Fruit fly (Drosophila melanogaster) whole organism, embryonic: Measurements from ENCODE around the gene nonA.

Experiments
- Abd-B ChIP-seq: fragments of 200-800 bp; sonication (Bioruptor generic); optimal IDR thresholded peaks from 2 replicates; lab custom pipeline; 2018; ENCODE audit warnings: missing biosample characterization, mild to moderate bottlenecking, missing genetic modification characterization, moderate library complexity
- Antp ChIP-seq: fragments of 200-800 bp; sonication (Bioruptor generic); optimal IDR thresholded peaks from 3 replicates; lab custom pipeline; 2016; ENCODE audit warnings: missing biosample characterization, missing genetic modification characterization
- Atf6 ChIP-seq: fragments of 200-800 bp; sonication (Bioruptor generic); IDR thresholded peaks from 2 replicates; pipeline ENCODE4 v1.3.6; 2022; ENCODE audit warnings: missing biosample characterization, missing genetic modification characterization
- B-H2 ChIP-seq: fragments of 200-800 bp; sonication (Bioruptor generic); optimal IDR thresholded peaks from 2 replicates; lab custom pipeline; 2018; ENCODE audit warnings: missing biosample characterization, mild to moderate bottlenecking, missing genetic modification characterization
- Bgb ChIP-seq: fragments of 200-800 bp; sonication (Bioruptor generic); IDR thresholded peaks from 2 replicates; pipeline ENCODE4 v1.3.6; 2022; ENCODE audit warnings: missing biosample characterization, missing genetic modification characterization; ENCODE audit not compliant: partially characterized antibody
- CG11456 ChIP-seq: fragments of 200-800 bp; sonication (Bioruptor generic); IDR thresholded peaks from 3 replicates; pipeline ENCODE4 v1.3.6; 2022; ENCODE audit warnings: missing biosample characterization, missing genetic modification characterization
- CG12769 ChIP-seq: fragments of 200-800 bp; sonication (Bioruptor generic); optimal IDR thresholded peaks from 2 replicates; lab custom pipeline; 2019; ENCODE audit warnings: missing biosample characterization, mild to moderate bottlenecking, missing genetic modification characterization, moderate library complexity
- CG14860 ChIP-seq: fragments of 200-800 bp; sonication (Bioruptor generic); IDR thresholded peaks from 3 replicates; pipeline ENCODE4 v1.3.6; 2022; ENCODE audit warnings: missing biosample characterization, missing genetic modification characterization; ENCODE audit not compliant: partially characterized antibody
- CG14965 ChIP-seq: fragments of 200-800 bp; sonication (Bioruptor generic); optimal IDR thresholded peaks from 2 replicates; lab custom pipeline; 2016; ENCODE audit warnings: missing biosample characterization, missing genetic modification characterization, borderline replicate concordance
- CG15479 ChIP-seq: fragments of 200-800 bp; sonication (Bioruptor generic); optimal IDR thresholded peaks from 3 replicates; lab custom pipeline; 2019; ENCODE audit warnings: missing biosample characterization, mild to moderate bottlenecking, missing genetic modification characterization, moderate library complexity
- CG16813 ChIP-seq: fragments of 200-800 bp; sonication (Bioruptor generic); IDR thresholded peaks from 3 replicates; pipeline ENCODE4 v1.3.6; 2022; ENCODE audit warnings: missing biosample characterization, missing genetic modification characterization; ENCODE audit not compliant: partially characterized antibody
- CG16815 ChIP-seq: fragments of 200-800 bp; sonication (Bioruptor generic); optimal IDR thresholded peaks from 3 replicates; lab custom pipeline; 2017; ENCODE audit warnings: missing biosample characterization, mild to moderate bottlenecking, missing genetic modification characterization
- CG31224 ChIP-seq: fragments of 200-800 bp; sonication (Bioruptor generic); IDR thresholded peaks from 2 replicates; pipeline ENCODE4 v1.3.6; 2022; ENCODE audit warnings: missing biosample characterization, missing genetic modification characterization
- CG31388 ChIP-seq: fragments of 200-800 bp; sonication (Bioruptor generic); optimal IDR thresholded peaks from 2 replicates; lab custom pipeline; 2016; ENCODE audit warnings: missing biosample characterization, missing genetic modification characterization
- CG34422 ChIP-seq: fragments of 200-800 bp; sonication (Bioruptor generic); IDR thresholded peaks from 3 replicates; pipeline ENCODE4 v1.3.6; 2022; ENCODE audit warnings: missing biosample characterization, missing genetic modification characterization
- CG4282 ChIP-seq: fragments of 200-800 bp; sonication (Bioruptor generic); optimal IDR thresholded peaks from 2 replicates; lab custom pipeline; 2016; ENCODE audit warnings: missing biosample characterization, missing genetic modification characterization
- CG4328 ChIP-seq: fragments of 200-800 bp; sonication (Bioruptor generic); optimal IDR thresholded peaks from 3 replicates; lab custom pipeline; 2017; ENCODE audit warnings: missing biosample characterization, missing genetic modification reagents, missing genetic modification characterization
- CG4707 ChIP-seq: fragments of 200-800 bp; sonication (Bioruptor generic); optimal IDR thresholded peaks from 2 replicates; lab custom pipeline; 2018; ENCODE audit warnings: missing biosample characterization, mild to moderate bottlenecking, missing genetic modification characterization, moderate library complexity
- CG5953 ChIP-seq: fragments of 200-800 bp; sonication (Bioruptor generic); IDR thresholded peaks from 2 replicates; pipeline ENCODE4 v1.3.6; 2022; ENCODE audit warnings: missing biosample characterization, missing genetic modification characterization
- CG8944 ChIP-seq: fragments of 200-800 bp; sonication (Bioruptor generic); optimal IDR thresholded peaks from 3 replicates; lab custom pipeline; 2016; ENCODE audit warnings: missing biosample characterization, missing genetic modification characterization
- CkIIα-i1 ChIP-seq: fragments of 200-800 bp; sonication (Bioruptor generic); IDR thresholded peaks from 2 replicates; pipeline ENCODE4 v1.3.6; 2022; ENCODE audit warnings: missing biosample characterization, missing genetic modification characterization
- Dfd ChIP-seq, 2 experiments: fragments of >200 bp; optimal IDR thresholded peaks; 2 replicates each; lab custom pipeline; 2017; ENCODE audit warnings: missing biosample characterization in 2 of 2, missing genetic modification characterization in 2 of 2
- Drgx ChIP-seq: fragments of 200-800 bp; sonication (Bioruptor generic); IDR thresholded peaks from 2 replicates; pipeline ENCODE4 v1.3.6; 2022; ENCODE audit warnings: missing biosample characterization, missing genetic modification characterization
- HLH54F ChIP-seq: fragments of 200-800 bp; sonication (Bioruptor generic); optimal IDR thresholded peaks from 3 replicates; lab custom pipeline; 2016; ENCODE audit warnings: missing biosample characterization, missing genetic modification characterization
- Meics ChIP-seq: fragments of 200-800 bp; sonication (Bioruptor generic); optimal IDR thresholded peaks from 2 replicates; lab custom pipeline; 2017; ENCODE audit warnings: missing biosample characterization, mild to moderate bottlenecking, missing genetic modification characterization
- Myb ChIP-seq: fragments of 200-800 bp; sonication (Bioruptor generic); optimal IDR thresholded peaks from 2 replicates; lab custom pipeline; 2016; ENCODE audit warnings: missing biosample characterization, missing genetic modification characterization
- Sox102F ChIP-seq: fragments of 200-800 bp; sonication (Bioruptor generic); optimal IDR thresholded peaks from 2 replicates; lab custom pipeline; 2018; ENCODE audit warnings: missing biosample characterization, mild to moderate bottlenecking, missing genetic modification characterization, moderate library complexity
- Ssrp ChIP-seq: fragments of 200-800 bp; sonication (Bioruptor generic); optimal IDR thresholded peaks from 2 replicates; lab custom pipeline; 2018; ENCODE audit warnings: missing biosample characterization, mild to moderate bottlenecking, missing genetic modification characterization, moderate library complexity
- Trl ChIP-seq, 3 experiments: fragments of >200 bp in 2 of 3; fragments of 200-800 bp in 1 of 3; sonication (Bioruptor generic) in 1 of 3; optimal IDR thresholded peaks; 2 replicates in 1 of 3; 3 replicates in 2 of 3; lab custom pipeline; 2016 to 2017; ENCODE audit warnings: missing biosample characterization in 1 of 3, missing genetic modification characterization in 1 of 3
- Vsx1 ChIP-seq: fragments of 200-800 bp; sonication (Bioruptor generic); optimal IDR thresholded peaks from 2 replicates; lab custom pipeline; 2017; ENCODE audit warnings: missing biosample characterization, mild to moderate bottlenecking, missing genetic modification characterization, missing genetic modification reagents
- al ChIP-seq: fragments of 200-800 bp; sonication (Bioruptor generic); IDR thresholded peaks from 2 replicates; pipeline ENCODE4 v1.3.6; 2022; ENCODE audit warnings: missing biosample characterization, missing genetic modification characterization
- ase ChIP-seq: fragments of 200-800 bp; sonication (Bioruptor generic); IDR thresholded peaks from 3 replicates; pipeline ENCODE4 v1.3.6; 2022; ENCODE audit warnings: missing biosample characterization, missing genetic modification characterization
- croc ChIP-seq: fragments of 200-800 bp; sonication (Bioruptor generic); conservative IDR thresholded peaks from 3 replicates; pipeline ENCODE4 v1.3.6; 2022; ENCODE audit warnings: missing biosample characterization, missing genetic modification characterization
- dmrt99B ChIP-seq: fragments of 200-800 bp; sonication (Bioruptor generic); optimal IDR thresholded peaks from 2 replicates; lab custom pipeline; 2018; ENCODE audit warnings: missing biosample characterization, mild to moderate bottlenecking, missing genetic modification characterization, moderate library complexity
- esg ChIP-seq: fragments of 200-800 bp; sonication (Bioruptor generic); conservative IDR thresholded peaks from 2 replicates; pipeline ENCODE4 v1.3.6; 2022; ENCODE audit warnings: missing biosample characterization, missing genetic modification characterization
- gsb ChIP-seq: fragments of 200-800 bp; sonication (Bioruptor generic); IDR thresholded peaks from 2 replicates; pipeline ENCODE4 v1.3.6; 2022; ENCODE audit warnings: missing biosample characterization, missing genetic modification characterization
- hkb ChIP-seq, 2 experiments: fragments of 200-800 bp in 1 of 2; fragments of >200 bp in 1 of 2; sonication (Bioruptor generic) in 1 of 2; IDR thresholded peaks in 1 of 2; optimal IDR thresholded peaks in 1 of 2; 2 replicates each; pipeline versions ENCODE4 v1.3.6 to Lab custom; 2017 to 2022; ENCODE audit warnings: missing biosample characterization in 1 of 2, missing genetic modification characterization in 1 of 2
- ind ChIP-seq: fragments of 200-800 bp; sonication (Bioruptor generic); optimal IDR thresholded peaks from 3 replicates; lab custom pipeline; 2016; ENCODE audit warnings: missing biosample characterization, missing genetic modification characterization
- knrl ChIP-seq: fragments of 200-800 bp; sonication (Bioruptor generic); IDR thresholded peaks from 3 replicates; pipeline ENCODE4 v1.3.6; 2022; ENCODE audit warnings: missing biosample characterization, missing genetic modification characterization; ENCODE audit not compliant: partially characterized antibody
- lola ChIP-seq, 3 experiments: fragments of >200 bp in 2 of 3; fragments of 200-800 bp in 1 of 3; sonication (Bioruptor generic) in 1 of 3; optimal IDR thresholded peaks; 2 replicates each; lab custom pipeline; 2017 to 2019; ENCODE audit warnings: missing biosample characterization in 3 of 3, missing genetic modification characterization in 3 of 3, mild to moderate bottlenecking in 1 of 3, moderate library complexity in 1 of 3
- luna ChIP-seq: fragments of 200-800 bp; sonication (Bioruptor generic); optimal IDR thresholded peaks from 2 replicates; lab custom pipeline; 2016; ENCODE audit warnings: missing biosample characterization, missing genetic modification characterization
- mam ChIP-seq: fragments of 200-800 bp; sonication (Bioruptor generic); optimal IDR thresholded peaks from 3 replicates; lab custom pipeline; 2016; ENCODE audit warnings: missing biosample characterization, missing genetic modification characterization
- pfk ChIP-seq: fragments of 200-800 bp; sonication (Bioruptor generic); optimal IDR thresholded peaks from 2 replicates; lab custom pipeline; 2018; ENCODE audit warnings: missing biosample characterization, mild to moderate bottlenecking, missing genetic modification characterization, moderate library complexity
- slbo ChIP-seq: fragments of 200-800 bp; sonication (Bioruptor generic); IDR thresholded peaks from 2 replicates; pipeline ENCODE4 v1.3.6; 2022; ENCODE audit warnings: missing biosample characterization, missing genetic modification characterization
- sqz ChIP-seq: fragments of 200-800 bp; sonication (Bioruptor generic); optimal IDR thresholded peaks from 3 replicates; lab custom pipeline; 2018; ENCODE audit warnings: missing biosample characterization, mild to moderate bottlenecking, missing genetic modification characterization
- unpg ChIP-seq: fragments of 200-800 bp; sonication (Bioruptor generic); optimal IDR thresholded peaks from 3 replicates; lab custom pipeline; 2018; ENCODE audit warnings: missing biosample characterization, mild to moderate bottlenecking, missing genetic modification characterization, moderate library complexity
- zen2 ChIP-seq: fragments of 200-800 bp; sonication (Bioruptor generic); IDR thresholded peaks from 3 replicates; pipeline ENCODE4 v1.3.6; 2022; ENCODE audit warnings: missing biosample characterization, missing genetic modification characterization; ENCODE audit not compliant: partially characterized antibody
- zfh2 ChIP-seq: fragments of 200-800 bp; sonication (Bioruptor generic); optimal IDR thresholded peaks from 2 replicates; lab custom pipeline; 2016; ENCODE audit warnings: missing biosample characterization, missing genetic modification characterization

The nonA gene

DNA sequence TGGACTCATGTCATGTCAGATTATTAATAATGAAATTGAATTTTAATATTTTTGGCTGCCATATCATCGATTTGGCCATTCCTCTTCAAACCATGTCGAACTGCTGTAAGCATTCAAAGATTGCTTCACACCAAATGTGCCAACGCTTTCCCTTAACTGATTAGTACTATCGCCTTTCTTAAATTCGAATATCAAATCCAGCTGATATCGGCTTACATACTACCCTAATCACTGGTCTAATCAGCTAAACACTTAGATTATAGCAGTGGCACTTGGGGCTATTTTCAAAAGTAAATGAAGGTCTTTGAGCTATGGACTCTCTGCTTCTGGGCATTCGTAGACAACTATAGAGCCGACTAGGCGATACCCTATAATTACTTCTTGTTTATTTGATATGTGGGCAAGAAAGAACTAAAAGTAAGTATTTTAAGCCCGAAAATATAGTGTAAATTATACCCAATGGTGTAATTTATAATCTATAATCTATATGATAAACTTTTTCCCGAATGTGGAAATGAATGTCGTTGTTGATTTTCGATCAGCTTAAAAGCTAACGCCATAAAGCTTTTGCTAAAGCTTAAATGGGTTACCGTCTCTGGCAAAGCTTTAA is 42.5 kb downstream of the nonA start (continued):
- TF ChIP-seq CG34422 (peak; percentile 74; the same call in 2 of the 3 replicates), Trl (optimal IDR thresholded peaks at IDR 0.05; lab: Kevin White, UChicago) (no peak), Trl (GFP tag; optimal IDR thresholded peaks at IDR 0.05; lab: Kevin White, UChicago) (peak; percentile 51), CG4282 (no peak), CG31224 (GFP tag; lab: Robert Waterston, UW) (0 out of 2 replicates have a peak, but pooled peaks have one; percentile 53), Drgx (GFP tag; lab: Robert Waterston, UW) (peak; percentile 90), CG8944 (GFP tag; lab: Kevin White, UChicago) (peak; percentile 26), Ssrp (peak; percentile 54), Vsx1 (GFP tag; lab: Kevin White, UChicago) (no peak), unpg (GFP tag; lab: Kevin White, UChicago) (peak; percentile 89), Myb (GFP tag; lab: Kevin White, UChicago) (peak; percentile 24), Antp (peak; percentile 17), zfh2 (GFP tag; lab: Kevin White, UChicago) (peak; percentile 55), CG15479 (GFP tag; lab: Kevin White, UChicago) (no peak), slbo (GFP tag; lab: Robert Waterston, UW) (peak; percentile 85), CG16813 (GFP tag; lab: Robert Waterston, UW) (no peak), Bgb (no peak), Atf6 (GFP tag; lab: Robert Waterston, UW) (peak; percentile 90), CG5953 (GFP tag; lab: Robert Waterston, UW) (peak; percentile 81), pfk (GFP tag; lab: Kevin White, UChicago) (no peak), Dfd (GFP tag; optimal IDR thresholded peaks at IDR 0.05; lab: Kevin White, UChicago) (no peak), esg (GFP tag; lab: Robert Waterston, UW) (peak; percentile 69), CG31388 (GFP tag; lab: Kevin White, UChicago) (no peak), Abd-B (peak; percentile 63), HLH54F (GFP tag; lab: Kevin White, UChicago) (peak; percentile 41), CG4707 (GFP tag; lab: Kevin White, UChicago) (peak; percentile 48), zen2 (GFP tag; lab: Robert Waterston, UW) (no peak), sqz (GFP tag; lab: Kevin White, UChicago) (no peak), knrl (GFP tag; lab: Robert Waterston, UW) (no peak), Meics (GFP tag; lab: Kevin White, UChicago) (peak; percentile 86), gsb (GFP tag; lab: Robert Waterston, UW) (peak; percentile 69), Sox102F (GFP tag; lab: Kevin White, UChicago) (peak; percentile 88), CG12769 (tag; lab: Kevin White, UChicago) (no peak), dmrt99B (peak; percentile 86), croc (GFP tag; lab: Robert Waterston, UW) (no peak), ase (GFP tag; lab: Robert Waterston, UW) (peak; percentile 62; the same call in 1 of the 3 replicates), hkb (optimal IDR thresholded peaks at IDR 0.05; lab: Kevin White, UChicago) (no peak), hkb (GFP tag; IDR thresholded peaks at IDR 0.05; lab: Robert Waterston, UW) (peak; percentile 90), mam (GFP tag; lab: Kevin White, UChicago) (peak; percentile 75), CG4328 (peak; percentile 9), CG14965 (GFP tag; lab: Kevin White, UChicago) (no peak), lola (GFP tag; optimal IDR thresholded peaks at IDR 0.05; lab: Kevin White, UChicago) (no peak), B-H2 (no peak), CkIIα-i1 (GFP tag; lab: Robert Waterston, UW) (no peak), luna (GFP tag; lab: Kevin White, UChicago) (no peak), al (GFP tag; lab: Robert Waterston, UW) (peak; percentile 66), CG11456 (GFP tag; lab: Robert Waterston, UW) (peak; percentile 76), CG16815 (GFP tag; lab: Kevin White, UChicago) (no peak), CG14860 (GFP tag; lab: Robert Waterston, UW) (no peak), ind (GFP tag; lab: Kevin White, UChicago) (peak; percentile 78)
